Worm (Caenorhabditis elegans): ENCODE results near the gene Y41G9A.5.

DNA sequence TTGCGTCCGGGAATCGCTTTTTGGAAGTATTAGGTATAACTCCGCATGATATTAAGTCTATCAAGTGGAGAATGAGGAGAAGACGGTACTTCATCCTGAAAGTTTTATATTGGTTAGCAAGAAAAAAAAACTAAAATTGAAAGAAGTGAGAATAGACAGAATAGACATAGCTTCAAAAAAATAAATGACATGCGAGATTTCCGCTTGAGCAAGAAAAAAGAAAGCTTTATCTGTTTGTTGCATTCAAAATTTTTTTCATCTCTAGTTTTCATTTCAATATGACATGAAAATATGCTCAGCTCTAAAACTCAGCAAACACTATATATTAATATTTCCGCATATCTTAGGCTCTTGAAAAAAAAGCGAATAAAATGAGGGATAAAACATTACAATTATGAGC is 22.6 kb upstream of the Y41G9A.5 start, which contains the start of gene hst-3.2:
- TF ChIP-seq ZK546.5 (tag; optimal IDR thresholded peaks at IDR 0.05) (no peak), unc-39 (tag; optimal IDR thresholded peaks at IDR 0.05) (no peak), skn-1 (tag; optimal IDR thresholded peaks at IDR 0.05) (no peak), nhr-23 (tag; optimal IDR thresholded peaks at IDR 0.05) (no peak), crh-2 (tag; optimal IDR thresholded peaks at IDR 0.05) (no peak), elt-3 (tag; optimal IDR thresholded peaks at IDR 0.05) (no peak), aly-2 (tag; optimal IDR thresholded peaks at IDR 0.05) (no peak), nhr-237 (tag; optimal IDR thresholded peaks at IDR 0.05) (no peak), egl-27 (tag; optimal IDR thresholded peaks at IDR 0.05) (no peak), peb-1 (tag; optimal IDR thresholded peaks at IDR 0.05) (no peak), nhr-11 (tag; optimal IDR thresholded peaks at IDR 0.05) (no peak), lin-13 (GFP tag; optimal IDR thresholded peaks at IDR 0.05) (no peak), lsy-2 (tag; optimal IDR thresholded peaks at IDR 0.05) (no peak), ztf-11 (tag; optimal IDR thresholded peaks at IDR 0.05) (no peak)

Measured in whole organism, L2 larva.